Worm (Caenorhabditis elegans) whole organism, late embryonic: ENCODE results near the gene F20D1.3.

Experiments used
- T23F11.4 ChIP-seq: fragments of 200-800 bp; sonication (Bioruptor generic); optimal IDR thresholded peaks from 2 replicates; lab custom pipeline; 2018; ENCODE audit warnings: mild to moderate bottlenecking, missing genetic modification characterization, missing compliant biosample characterization
- ceh-9 ChIP-seq: sonication (generic microtip); optimal IDR thresholded peaks from 2 replicates; lab custom pipeline; 2016; ENCODE audit warnings: mild to moderate bottlenecking, missing genetic modification characterization, inconsistent platforms, missing compliant biosample characterization
- nhr-11 ChIP-seq: fragments of 150-350 bp; optimal IDR thresholded peaks from 2 replicates; lab custom pipeline; 2014; ENCODE audit warnings: missing biosample characterization, missing genetic modification characterization
- pha-4 ChIP-seq: fragments of 150-350 bp; optimal IDR thresholded peaks from 2 replicates; lab custom pipeline; 2018; ENCODE audit warnings: missing biosample characterization, missing genetic modification reagents, missing genetic modification characterization
- sox-4 ChIP-seq: sonication (generic microtip); optimal IDR thresholded peaks from 2 replicates; lab custom pipeline; 2017; ENCODE audit warnings: mild to moderate bottlenecking, missing genetic modification characterization, inconsistent platforms, missing compliant biosample characterization
- tbx-7 ChIP-seq: sonication (generic microtip); optimal IDR thresholded peaks from 2 replicates; lab custom pipeline; 2016; ENCODE audit warnings: missing genotype, missing genetic modification characterization, missing compliant biosample characterization

- TF ChIP-seq T23F11.4 (GFP tag; lab: Kevin White, UChicago), result no peak
- no peak for TF ChIP-seq sox-4 (tag; lab: Kevin White, UChicago)
- TF ChIP-seq ceh-9 (tag; lab: Kevin White, UChicago), result no peak
- no peak for TF ChIP-seq pha-4
- TF ChIP-seq tbx-7 (tag; lab: Kevin White, UChicago), result no peak
- no peak for TF ChIP-seq nhr-11
Observed at ce11 chrX:14969615-14970014, 6.3 kb upstream of the F20D1.3 start.
